Worm (Caenorhabditis elegans) whole organism, young adult: ENCODE measurements around the gene Y38H6C.4.

Source experiments
- F39B2.1 ChIP-seq: fragments of 200-800 bp; sonication (Bioruptor generic); IDR thresholded peaks from 2 replicates; pipeline ENCODE4 v1.3.6; 2022; ENCODE audit warnings: missing genetic modification reagents, missing genetic modification characterization, missing compliant biosample characterization
- F57C9.4 ChIP-seq: sonication (generic microtip); optimal IDR thresholded peaks from 2 replicates; lab custom pipeline; 2017; ENCODE audit warnings: mild to moderate bottlenecking, missing genetic modification characterization, missing compliant biosample characterization
- T07F8.4 ChIP-seq: sonication (generic microtip); optimal IDR thresholded peaks from 2 replicates; lab custom pipeline; 2016; ENCODE audit warnings: mild to moderate bottlenecking, missing genetic modification characterization, moderate library complexity, missing compliant biosample characterization
- ama-1 ChIP-seq, 3 experiments: fragments of 150-350 bp in 1 of 3; sonication (generic microtip) in 2 of 3; optimal IDR thresholded peaks; 2 replicates each; lab custom pipeline; 2014 to 2018; ENCODE audit warnings: missing biosample characterization in 2 of 3, missing genetic modification characterization in 2 of 3, missing genetic modification reagents in 2 of 3
- athp-1 ChIP-seq: sonication (generic microtip); optimal IDR thresholded peaks from 2 replicates; lab custom pipeline; 2017; ENCODE audit warnings: mild to moderate bottlenecking, missing genetic modification characterization, missing compliant biosample characterization
- bed-1 ChIP-seq: fragments of 200-800 bp; sonication (Bioruptor generic); IDR thresholded peaks from 2 replicates; pipeline ENCODE4 v1.3.6; 2022; ENCODE audit warnings: missing genetic modification reagents, missing genetic modification characterization, missing compliant biosample characterization
- cebp-1 ChIP-seq, 2 experiments: fragments of 200-800 bp in 1 of 2; sonication (Bioruptor generic) in 1 of 2; sonication (generic microtip) in 1 of 2; IDR thresholded peaks in 1 of 2; optimal IDR thresholded peaks in 1 of 2; 2 replicates each; pipeline versions ENCODE4 v1.3.6 to Lab custom; 2017 to 2022; ENCODE audit warnings: missing compliant biosample characterization in 2 of 2, missing genetic modification characterization in 2 of 2, mild to moderate bottlenecking in 1 of 2, missing genetic modification reagents in 1 of 2, moderate library complexity in 1 of 2
- efl-1 ChIP-seq: fragments of 150-350 bp; optimal IDR thresholded peaks from 2 replicates; lab custom pipeline; 2014; ENCODE audit warnings: missing biosample characterization, missing genetic modification reagents, missing genetic modification characterization
- ets-4 ChIP-seq: fragments of 200-800 bp; sonication (Bioruptor generic); optimal IDR thresholded peaks from 2 replicates; lab custom pipeline; 2018; ENCODE audit warnings: mild to moderate bottlenecking, missing genetic modification characterization, missing compliant biosample characterization
- nhr-80 ChIP-seq: sonication (generic microtip); optimal IDR thresholded peaks from 2 replicates; lab custom pipeline; 2016; ENCODE audit warnings: missing genetic modification characterization, missing compliant biosample characterization
- pbrm-1 ChIP-seq: fragments of 200-800 bp; sonication (Bioruptor generic); IDR thresholded peaks from 2 replicates; pipeline ENCODE4 v1.3.6; 2022; ENCODE audit warnings: missing genetic modification reagents, missing genetic modification characterization, missing compliant biosample characterization
- sptf-2 ChIP-seq: fragments of 200-800 bp; sonication (Bioruptor generic); optimal IDR thresholded peaks from 2 replicates; lab custom pipeline; 2018; ENCODE audit warnings: mild to moderate bottlenecking, missing genetic modification characterization, missing compliant biosample characterization
- tlf-1 ChIP-seq: fragments of 200-800 bp; sonication (Bioruptor generic); optimal IDR thresholded peaks from 2 replicates; lab custom pipeline; 2018; ENCODE audit warnings: mild to moderate bottlenecking, missing genetic modification characterization, missing compliant biosample characterization
- unc-62 ChIP-seq: fragments of 150-350 bp; optimal IDR thresholded peaks from 2 replicates; lab custom pipeline; 2014; ENCODE audit warnings: missing biosample characterization, missing genetic modification reagents, missing genetic modification characterization

ce11 chrV:20551096-20551495 lies 46.2 kb upstream of the Y38H6C.4 start, which contains the start of gene Y38H6C.20:
- TF ChIP-seq athp-1 (tag; lab: Kevin White, UChicago) (no peak), ama-1 (optimal IDR thresholded peaks at IDR 0.05; lab: Kevin White, UChicago) (no peak), ama-1 (GFP tag; optimal IDR thresholded peaks at IDR 0.05; lab: Kevin White, UChicago) (no peak), F39B2.1 (no peak), T07F8.4 (tag; lab: Kevin White, UChicago) (no peak), pbrm-1 (GFP tag; lab: Robert Waterston, UW) (no peak), nhr-80 (tag; lab: Kevin White, UChicago) (no peak), ets-4 (GFP tag; lab: Kevin White, UChicago) (no peak), tlf-1 (no peak), unc-62 (GFP tag; lab: Kevin White, UChicago) (no peak), cebp-1 (GFP tag; IDR thresholded peaks at IDR 0.05; lab: Robert Waterston, UW) (no peak), cebp-1 (tag; optimal IDR thresholded peaks at IDR 0.05; lab: Kevin White, UChicago) (no peak), efl-1 (GFP tag; lab: Kevin White, UChicago) (no peak), bed-1 (GFP tag; lab: Robert Waterston, UW) (no peak), F57C9.4 (no peak), sptf-2 (no peak)
